Fruit fly (Drosophila melanogaster): ENCODE data around the gene CG2889.

The CG2889 gene

dm6 chrX:10486144-10487030 lies 12.6 kb downstream of the CG2889 start:
- peak; percentile 77 for TF ChIP-seq CG17801 (GFP tag; optimal IDR thresholded peaks at IDR 0.05; ENCODE audit: partially characterized antibody)

- TF ChIP-seq CG17801 (GFP tag; optimal IDR thresholded peaks at IDR 0.05; ENCODE audit: partially characterized antibody): no peak
These were observed 13.4 kb downstream of the CG2889 start, which contains the start of gene CG32687 for dm6 chrX:10487105-10487504. Gene CG32687, minus strand, starts transcription at chrX:10487205.

dm6 chrX:10487964-10488605 lies 14.3 kb downstream of the CG2889 start:
- no peak for TF ChIP-seq CG17801 (GFP tag; optimal IDR thresholded peaks at IDR 0.05; ENCODE audit: partially characterized antibody)

- no peak for TF ChIP-seq CG17801 (GFP tag; optimal IDR thresholded peaks at IDR 0.05; ENCODE audit: partially characterized antibody)
These were observed 22.6 kb downstream of the CG2889 start for dm6 chrX:10496319-10496718.

dm6 chrX:10513611-10514010 lies 39.9 kb downstream of the CG2889 start:
- no peak for TF ChIP-seq CG17801 (GFP tag; optimal IDR thresholded peaks at IDR 0.05; ENCODE audit: partially characterized antibody)

- no peak for TF ChIP-seq CG17801 (GFP tag; optimal IDR thresholded peaks at IDR 0.05; ENCODE audit: partially characterized antibody)
These were observed 41.1 kb downstream of the CG2889 start for dm6 chrX:10514850-10515249.

dm6 chrX:10515323-10515853 lies 41.6 kb downstream of the CG2889 start:
- TF ChIP-seq CG17801 (GFP tag; optimal IDR thresholded peaks at IDR 0.05; ENCODE audit: partially characterized antibody): no peak

Measured in ovary, adult (tissue).